Worm (Caenorhabditis elegans) whole organism, L4/young adult: Measurements from ENCODE around the gene srxa-14.

Source experiments
- dao-5 ChIP-seq: sonication (generic microtip); optimal IDR thresholded peaks from 2 replicates; lab custom pipeline; 2016; ENCODE audit warnings: missing genotype, missing genetic modification characterization, moderate library complexity, missing compliant biosample characterization
- him-1 ChIP-seq: sonication (generic microtip); optimal IDR thresholded peaks from 2 replicates; lab custom pipeline; 2016; ENCODE audit warnings: missing genotype, missing genetic modification reagents, missing genetic modification characterization, missing compliant biosample characterization

- TF ChIP-seq dao-5 (tag; lab: Kevin White, UChicago) (no peak), him-1 (tag; lab: Kevin White, UChicago) (no peak)
These were observed 15.8 kb downstream of the srxa-14 start for ce11 chrV:20655174-20655573.
